Worm (Caenorhabditis elegans) whole organism, young adult: ENCODE results near the gene F02C12.1.

ENCODE experiments used
- B0336.3 ChIP-seq: fragments of 200-800 bp; sonication (Bioruptor generic); IDR thresholded peaks from 2 replicates; pipeline ENCODE4 v1.3.6; 2022; ENCODE audit warnings: missing genetic modification characterization, missing compliant biosample characterization
- dpff-1 ChIP-seq: sonication (generic microtip); optimal IDR thresholded peaks from 2 replicates; lab custom pipeline; 2017; ENCODE audit warnings: mild to moderate bottlenecking, missing genetic modification characterization, missing compliant biosample characterization
- dpl-1 ChIP-seq: fragments of 150-350 bp; optimal IDR thresholded peaks from 2 replicates; lab custom pipeline; 2014; ENCODE audit warnings: missing biosample characterization, missing genetic modification reagents, missing genetic modification characterization
- gei-17 ChIP-seq: fragments of 200-800 bp; sonication (Bioruptor generic); optimal IDR thresholded peaks from 2 replicates; lab custom pipeline; 2018; ENCODE audit warnings: mild to moderate bottlenecking, missing genetic modification characterization, missing compliant biosample characterization
- lin-26 ChIP-seq: fragments of 200-800 bp; sonication (Bioruptor generic); IDR thresholded peaks from 2 replicates; pipeline ENCODE4 v1.3.6; 2022; ENCODE audit warnings: missing genetic modification reagents, missing genetic modification characterization, missing compliant biosample characterization
- lin-40 ChIP-seq: sonication (generic microtip); optimal IDR thresholded peaks from 2 replicates; lab custom pipeline; 2016; ENCODE audit warnings: missing genetic modification characterization, mild to moderate bottlenecking, missing compliant biosample characterization, missing genotype, missing genetic modification reagents
- nfya-2 ChIP-seq: fragments of 200-800 bp; sonication (Bioruptor generic); IDR thresholded peaks from 2 replicates; pipeline ENCODE4 v1.3.6; 2022; ENCODE audit warnings: missing genetic modification reagents, missing genetic modification characterization, missing compliant biosample characterization
- nhr-120 ChIP-seq: fragments of 200-800 bp; sonication (Bioruptor generic); IDR thresholded peaks from 2 replicates; pipeline ENCODE4 v1.3.6; 2022; ENCODE audit warnings: missing genetic modification characterization, missing compliant biosample characterization
- rcor-1 ChIP-seq: fragments of 200-800 bp; sonication (Bioruptor generic); IDR thresholded peaks from 2 replicates; pipeline ENCODE4 v1.3.6; 2022; ENCODE audit warnings: missing genetic modification reagents, missing genetic modification characterization, missing compliant biosample characterization
- unc-62 ChIP-seq: fragments of 150-350 bp; optimal IDR thresholded peaks from 2 replicates; lab custom pipeline; 2014; ENCODE audit warnings: missing biosample characterization, missing genetic modification reagents, missing genetic modification characterization

DNA sequence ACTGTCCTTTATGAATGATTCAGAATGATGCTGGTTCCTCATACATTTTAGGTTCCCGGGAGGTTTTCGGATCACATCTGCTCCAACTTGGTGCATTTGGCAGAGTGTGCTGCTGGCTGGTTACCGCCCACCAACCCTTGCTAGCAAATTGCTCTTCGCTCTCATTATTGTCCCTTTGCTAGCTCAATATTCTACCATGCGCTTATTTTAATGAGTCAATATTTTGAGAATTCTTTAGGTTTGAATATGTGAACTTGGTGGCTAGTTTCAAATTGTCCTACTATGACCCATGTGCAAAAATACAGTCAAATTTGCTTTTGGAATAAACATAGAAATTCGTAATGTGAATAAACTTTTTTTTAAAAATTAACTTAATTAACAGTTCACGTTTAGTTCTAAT, 33.2 kb downstream of the F02C12.1 start:
- no peak for TF ChIP-seq dpff-1 (tag; lab: Kevin White, UChicago)
- TF ChIP-seq nfya-2 (GFP tag; lab: Robert Waterston, UW): no peak
- no peak for TF ChIP-seq gei-17 (GFP tag; lab: Kevin White, UChicago)
- TF ChIP-seq lin-26 (GFP tag; lab: Robert Waterston, UW): no peak
- no peak for TF ChIP-seq lin-40 (tag; lab: Kevin White, UChicago)
- TF ChIP-seq dpl-1 (GFP tag; lab: Kevin White, UChicago): no peak
- no peak for TF ChIP-seq rcor-1 (GFP tag; lab: Robert Waterston, UW)
- TF ChIP-seq unc-62 (GFP tag; lab: Kevin White, UChicago): no peak
- no peak for TF ChIP-seq nhr-120 (GFP tag; lab: Robert Waterston, UW)
- no peak for TF ChIP-seq B0336.3 (GFP tag; lab: Robert Waterston, UW)
